Fruit fly (Drosophila melanogaster) whole organism, embryonic: ENCODE results near the gene CG31344.
A peak's percentile ranks its signal among the peaks of the same experiment; 100 is the strongest.

ENCODE experiments used
- Ada2b ChIP-seq: fragments of 200-800 bp; sonication (Bioruptor generic); IDR thresholded peaks from 2 replicates; pipeline ENCODE4 v1.3.6; 2022; ENCODE audit warnings: missing biosample characterization, missing genetic modification characterization
- Blimp-1 ChIP-seq: fragments of 200-800 bp; sonication (Bioruptor generic); optimal IDR thresholded peaks from 3 replicates; lab custom pipeline; 2018; ENCODE audit warnings: missing biosample characterization, missing genetic modification characterization, mild to moderate bottlenecking, moderate library complexity, missing genetic modification reagents
- BtbVII ChIP-seq: fragments of 200-800 bp; sonication (Bioruptor generic); optimal IDR thresholded peaks from 3 replicates; lab custom pipeline; 2017; ENCODE audit warnings: missing biosample characterization, mild to moderate bottlenecking, missing genetic modification characterization
- CG10462 ChIP-seq: fragments of 200-800 bp; sonication (Bioruptor generic); optimal IDR thresholded peaks from 2 replicates; lab custom pipeline; 2016; ENCODE audit warnings: missing biosample characterization, missing genetic modification characterization
- CG10543 ChIP-seq: fragments of 200-800 bp; sonication (Bioruptor generic); optimal IDR thresholded peaks from 3 replicates; lab custom pipeline; 2017; ENCODE audit warnings: missing biosample characterization, mild to moderate bottlenecking, missing genetic modification characterization, moderate library complexity
- CG10959 ChIP-seq: fragments of 200-800 bp; sonication (Bioruptor generic); IDR thresholded peaks from 2 replicates; pipeline ENCODE4 v1.3.6; 2022; ENCODE audit warnings: missing biosample characterization, missing genetic modification characterization
- CG11247 ChIP-seq: fragments of 200-800 bp; sonication (Bioruptor generic); IDR thresholded peaks from 2 replicates; pipeline ENCODE4 v1.3.6; 2022; ENCODE audit warnings: missing biosample characterization, missing genetic modification characterization
- CG11398 ChIP-seq: fragments of 200-800 bp; sonication (Bioruptor generic); optimal IDR thresholded peaks from 2 replicates; lab custom pipeline; 2016; ENCODE audit warnings: missing biosample characterization, missing genetic modification characterization
- CG11695 ChIP-seq: fragments of 200-800 bp; sonication (Bioruptor generic); IDR thresholded peaks from 3 replicates; pipeline ENCODE4 v1.3.6; 2022; ENCODE audit warnings: missing biosample characterization, missing genetic modification characterization
- CG14667 ChIP-seq: fragments of 200-800 bp; sonication (Bioruptor generic); IDR thresholded peaks from 2 replicates; pipeline ENCODE4 v1.3.6; 2022; ENCODE audit warnings: missing biosample characterization, missing genetic modification characterization
- CG15601 ChIP-seq: fragments of 200-800 bp; sonication (Bioruptor generic); optimal IDR thresholded peaks from 3 replicates; lab custom pipeline; 2019; ENCODE audit warnings: missing biosample characterization, mild to moderate bottlenecking, missing genetic modification characterization, moderate library complexity
- CG16813 ChIP-seq: fragments of 200-800 bp; sonication (Bioruptor generic); IDR thresholded peaks from 3 replicates; pipeline ENCODE4 v1.3.6; 2022; ENCODE audit warnings: missing biosample characterization, missing genetic modification characterization; ENCODE audit not compliant: partially characterized antibody
- CG18764 ChIP-seq: fragments of 200-800 bp; sonication (Bioruptor generic); optimal IDR thresholded peaks from 3 replicates; lab custom pipeline; 2016; ENCODE audit warnings: missing biosample characterization, missing genetic modification characterization
- CG2120 ChIP-seq: fragments of 200-800 bp; sonication (Bioruptor generic); optimal IDR thresholded peaks from 3 replicates; lab custom pipeline; 2016; ENCODE audit warnings: missing biosample characterization, missing genetic modification characterization
- CG2129 ChIP-seq: fragments of 200-800 bp; sonication (Bioruptor generic); IDR thresholded peaks from 2 replicates; pipeline ENCODE4 v1.3.6; 2022; ENCODE audit warnings: missing biosample characterization, missing genetic modification characterization; ENCODE audit not compliant: partially characterized antibody
- CG3281 ChIP-seq: fragments of 200-800 bp; sonication (Bioruptor generic); optimal IDR thresholded peaks from 3 replicates; lab custom pipeline; 2017; ENCODE audit warnings: missing biosample characterization, mild to moderate bottlenecking, missing genetic modification characterization
- CG34224 ChIP-seq: fragments of 200-800 bp; sonication (Bioruptor generic); IDR thresholded peaks from 3 replicates; pipeline ENCODE4 v1.3.6; 2022; ENCODE audit warnings: missing biosample characterization, missing genetic modification characterization; ENCODE audit not compliant: partially characterized antibody
- CG43689 ChIP-seq: fragments of 200-800 bp; sonication (Bioruptor generic); IDR thresholded peaks from 2 replicates; pipeline ENCODE4 v1.3.6; 2022; ENCODE audit warnings: missing biosample characterization, missing genetic modification characterization
- CG7271 ChIP-seq: fragments of 200-800 bp; sonication (Bioruptor generic); optimal IDR thresholded peaks from 2 replicates; lab custom pipeline; 2018; ENCODE audit warnings: missing biosample characterization, mild to moderate bottlenecking, missing genetic modification characterization, moderate library complexity
- CG7372 ChIP-seq: fragments of 200-800 bp; sonication (Bioruptor generic); IDR thresholded peaks from 2 replicates; pipeline ENCODE4 v1.3.6; 2022; ENCODE audit warnings: missing biosample characterization, missing genetic modification characterization
- CG7786 ChIP-seq: fragments of 200-800 bp; sonication (Bioruptor generic); optimal IDR thresholded peaks from 2 replicates; lab custom pipeline; 2016; ENCODE audit warnings: missing biosample characterization, missing genetic modification characterization
- Dad ChIP-seq: fragments of 200-800 bp; sonication (Bioruptor generic); optimal IDR thresholded peaks from 3 replicates; lab custom pipeline; 2016; ENCODE audit warnings: missing biosample characterization, missing genetic modification characterization
- Dref ChIP-seq: fragments of 200-800 bp; sonication (Bioruptor generic); IDR thresholded peaks from 2 replicates; pipeline ENCODE4 v1.3.6; 2022; ENCODE audit warnings: missing biosample characterization, missing genetic modification characterization
- Hand ChIP-seq: fragments of 200-800 bp; sonication (Bioruptor generic); optimal IDR thresholded peaks from 2 replicates; lab custom pipeline; 2017; ENCODE audit warnings: mild to moderate bottlenecking, missing biosample characterization, missing genetic modification reagents, missing genetic modification characterization
- Hr51 ChIP-seq, 2 experiments: fragments of 200-800 bp; sonication (Bioruptor generic); optimal IDR thresholded peaks; 2 replicates in 1 of 2; 3 replicates in 1 of 2; lab custom pipeline; 2016 to 2018; ENCODE audit warnings: missing biosample characterization in 2 of 2, missing genetic modification characterization in 2 of 2, mild to moderate bottlenecking in 1 of 2, moderate library complexity in 1 of 2
- MESR4 ChIP-seq: fragments of 200-800 bp; sonication (Bioruptor generic); optimal IDR thresholded peaks from 2 replicates; lab custom pipeline; 2018; ENCODE audit warnings: missing biosample characterization, mild to moderate bottlenecking, missing genetic modification characterization, moderate library complexity
- MTF-1 ChIP-seq: fragments of 200-800 bp; sonication (Bioruptor generic); optimal IDR thresholded peaks from 2 replicates; lab custom pipeline; 2018; ENCODE audit warnings: missing biosample characterization, mild to moderate bottlenecking, missing genetic modification characterization, borderline replicate concordance
- Myb ChIP-seq: fragments of 200-800 bp; sonication (Bioruptor generic); optimal IDR thresholded peaks from 2 replicates; lab custom pipeline; 2016; ENCODE audit warnings: missing biosample characterization, missing genetic modification characterization
- NC2α ChIP-seq: fragments of 200-800 bp; sonication (Bioruptor generic); optimal IDR thresholded peaks from 2 replicates; lab custom pipeline; 2016; ENCODE audit warnings: missing biosample characterization, missing genetic modification characterization
- NK7.1 ChIP-seq: fragments of 200-800 bp; sonication (Bioruptor generic); optimal IDR thresholded peaks from 3 replicates; lab custom pipeline; 2016; ENCODE audit warnings: missing biosample characterization, missing genetic modification characterization
- Neu2 ChIP-seq: fragments of 200-800 bp; sonication (Bioruptor generic); optimal IDR thresholded peaks from 3 replicates; lab custom pipeline; 2016; ENCODE audit warnings: missing biosample characterization, missing genetic modification characterization, borderline replicate concordance
- Side ChIP-seq: fragments of 200-800 bp; sonication (Bioruptor generic); optimal IDR thresholded peaks from 2 replicates; lab custom pipeline; 2016; ENCODE audit warnings: missing biosample characterization, missing genetic modification characterization
- Trl ChIP-seq, 3 experiments: fragments of >200 bp in 2 of 3; fragments of 200-800 bp in 1 of 3; sonication (Bioruptor generic) in 1 of 3; optimal IDR thresholded peaks; 2 replicates in 1 of 3; 3 replicates in 2 of 3; lab custom pipeline; 2016 to 2017; ENCODE audit warnings: missing biosample characterization in 1 of 3, missing genetic modification characterization in 1 of 3
- YL-1 ChIP-seq: fragments of 200-800 bp; sonication (Bioruptor generic); optimal IDR thresholded peaks from 3 replicates; lab custom pipeline; 2017; ENCODE audit warnings: missing biosample characterization, mild to moderate bottlenecking, missing genetic modification characterization
- ac ChIP-seq: fragments of 200-800 bp; sonication (Bioruptor generic); optimal IDR thresholded peaks from 3 replicates; lab custom pipeline; 2017; ENCODE audit warnings: missing biosample characterization, mild to moderate bottlenecking, missing genetic modification characterization
- al ChIP-seq: fragments of 200-800 bp; sonication (Bioruptor generic); IDR thresholded peaks from 2 replicates; pipeline ENCODE4 v1.3.6; 2022; ENCODE audit warnings: missing biosample characterization, missing genetic modification characterization
- amos ChIP-seq: fragments of 200-800 bp; sonication (Bioruptor generic); IDR thresholded peaks from 2 replicates; pipeline ENCODE4 v1.3.6; 2022; ENCODE audit warnings: missing biosample characterization, missing genetic modification characterization; ENCODE audit not compliant: partially characterized antibody
- bbx ChIP-seq: fragments of 200-800 bp; sonication (Bioruptor generic); IDR thresholded peaks from 2 replicates; pipeline ENCODE4 v1.3.6; 2022; ENCODE audit warnings: missing biosample characterization, missing genetic modification characterization; ENCODE audit not compliant: partially characterized antibody
- chn ChIP-seq: fragments of 200-800 bp; sonication (Bioruptor generic); optimal IDR thresholded peaks from 2 replicates; lab custom pipeline; 2016; ENCODE audit warnings: missing biosample characterization, missing genetic modification characterization
- eve ChIP-seq, 2 experiments: fragments of >200 bp; optimal IDR thresholded peaks; 2 replicates each; lab custom pipeline; 2017; ENCODE audit warnings: missing biosample characterization in 2 of 2, missing genetic modification characterization in 2 of 2
- lab ChIP-seq: fragments of 200-800 bp; sonication (Bioruptor generic); optimal IDR thresholded peaks from 3 replicates; lab custom pipeline; 2017; ENCODE audit warnings: missing biosample characterization, missing genetic modification characterization, mild to moderate bottlenecking, moderate library complexity, missing genetic modification reagents
- pb ChIP-seq: fragments of 200-800 bp; sonication (Bioruptor generic); optimal IDR thresholded peaks from 3 replicates; lab custom pipeline; 2016; ENCODE audit warnings: missing biosample characterization, missing genetic modification characterization
- pros ChIP-seq: fragments of 200-800 bp; sonication (Bioruptor generic); optimal IDR thresholded peaks from 3 replicates; lab custom pipeline; 2019; ENCODE audit warnings: missing biosample characterization, mild to moderate bottlenecking, missing genetic modification characterization, moderate library complexity
- run ChIP-seq: fragments of 200-800 bp; sonication (Bioruptor generic); optimal IDR thresholded peaks from 3 replicates; lab custom pipeline; 2018; ENCODE audit warnings: missing biosample characterization, mild to moderate bottlenecking, missing genetic modification characterization
- stc ChIP-seq: fragments of 200-800 bp; sonication (Bioruptor generic); IDR thresholded peaks from 2 replicates; pipeline ENCODE4 v1.3.6; 2022; ENCODE audit warnings: missing biosample characterization, missing genetic modification characterization
- sug ChIP-seq: fragments of 200-800 bp; optimal IDR thresholded peaks from 2 replicates; lab custom pipeline; 2019; ENCODE audit warnings: missing biosample characterization, mild to moderate bottlenecking, missing genetic modification characterization, moderate library complexity
- toy ChIP-seq: fragments of 200-800 bp; sonication (Bioruptor generic); IDR thresholded peaks from 2 replicates; pipeline ENCODE4 v1.3.6; 2022; ENCODE audit warnings: missing biosample characterization, missing genetic modification characterization
- twi ChIP-seq: fragments of 200-800 bp; optimal IDR thresholded peaks from 2 replicates; lab custom pipeline; 2019; ENCODE audit warnings: missing biosample characterization, mild to moderate bottlenecking, missing genetic modification characterization, moderate library complexity
- zfh2 ChIP-seq: fragments of 200-800 bp; sonication (Bioruptor generic); optimal IDR thresholded peaks from 2 replicates; lab custom pipeline; 2016; ENCODE audit warnings: missing biosample characterization, missing genetic modification characterization

CG31344 gene

dm6 chr3R:15229329-15229876 is 4.3 kb upstream of the CG31344 start, which contains the start of the genes Art3 and mRpS10 (continued):
- TF ChIP-seq CG14667 (GFP tag; lab: Robert Waterston, UW) (peak; percentile 100), NK7.1 (peak; percentile 100), CG15601 (tag; lab: Kevin White, UChicago) (peak; percentile 99), Dad (peak; percentile 100), twi (peak; percentile 100), pros (peak; percentile 92), CG10543 (GFP tag; lab: Kevin White, UChicago) (peak; percentile 100), toy (GFP tag; lab: Robert Waterston, UW) (peak; percentile 100), Hr51 (GFP tag; optimal IDR thresholded peaks at IDR 0.05; lab: Kevin White, UChicago) (peak; percentile 100), Side (GFP tag; lab: Kevin White, UChicago) (peak; percentile 100), Neu2 (GFP tag; lab: Kevin White, UChicago) (peak; percentile 100), CG43689 (GFP tag; lab: Robert Waterston, UW) (peak; percentile 99), ac (GFP tag; lab: Kevin White, UChicago) (peak; percentile 100), Hand (GFP tag; lab: Kevin White, UChicago) (peak; percentile 99), CG2120 (GFP tag; lab: Kevin White, UChicago) (peak; percentile 100), CG11247 (GFP tag; lab: Robert Waterston, UW) (peak; percentile 100), amos (GFP tag; lab: Robert Waterston, UW) (no peak), CG7786 (peak; percentile 100), CG11695 (GFP tag; lab: Robert Waterston, UW) (peak; percentile 100), CG2129 (no peak), Myb (GFP tag; lab: Kevin White, UChicago) (peak; percentile 96), lab (GFP tag; lab: Kevin White, UChicago) (peak; percentile 100), sug (peak; percentile 100), CG10462 (peak; percentile 100), CG3281 (GFP tag; lab: Kevin White, UChicago) (peak; percentile 100), MTF-1 (GFP tag; lab: Kevin White, UChicago) (peak; percentile 100), pb (GFP tag; lab: Kevin White, UChicago) (peak; percentile 100), bbx (GFP tag; lab: Robert Waterston, UW) (no peak), CG7271 (tag; lab: Kevin White, UChicago) (peak; percentile 100), run (tag; lab: Kevin White, UChicago) (peak; percentile 100), al (GFP tag; lab: Robert Waterston, UW) (peak; percentile 100), CG10959 (peak; percentile 100), CG18764 (GFP tag; lab: Kevin White, UChicago) (peak; percentile 100), CG7372 (peak; percentile 100), zfh2 (GFP tag; lab: Kevin White, UChicago) (peak; percentile 100), Trl (optimal IDR thresholded peaks at IDR 0.05; lab: Kevin White, UChicago) (no peak), Trl (GFP tag; optimal IDR thresholded peaks at IDR 0.05; lab: Kevin White, UChicago) (peak; percentile 100), Dref (GFP tag; lab: Robert Waterston, UW) (peak; percentile 55), stc (GFP tag; lab: Robert Waterston, UW) (peak; percentile 100), NC2α (peak; percentile 99), chn (GFP tag; lab: Kevin White, UChicago) (peak; percentile 100), Ada2b (GFP tag; lab: Robert Waterston, UW) (peak; percentile 100), Blimp-1 (peak; percentile 99), eve (GFP tag; optimal IDR thresholded peaks at IDR 0.05; lab: Kevin White, UChicago) (peak in 1 of 2 experiments; percentile 97), MESR4 (GFP tag; lab: Kevin White, UChicago) (peak; percentile 93), CG16813 (GFP tag; lab: Robert Waterston, UW) (no peak), YL-1 (GFP tag; lab: Kevin White, UChicago) (peak; percentile 100), BtbVII (peak; percentile 100), CG11398 (peak; percentile 100), CG34224 (GFP tag; lab: Robert Waterston, UW) (peak; percentile 26; the same call in 1 of the 3 replicates)
